Worm (Caenorhabditis elegans) whole organism, L2 larva: ENCODE data around the gene dnpp-1.

Experiments used
- ceh-82 ChIP-seq: fragments of 150-350 bp; optimal IDR thresholded peaks from 2 replicates; lab custom pipeline; 2014; ENCODE audit warnings: missing biosample characterization, missing genetic modification characterization
- lin-13 ChIP-seq: fragments of 150-350 bp; optimal IDR thresholded peaks from 2 replicates; lab custom pipeline; 2014; ENCODE audit warnings: missing biosample characterization, missing genetic modification reagents, missing genetic modification characterization
- lin-39 ChIP-seq: fragments of 150-350 bp; optimal IDR thresholded peaks from 2 replicates; lab custom pipeline; 2014; ENCODE audit warnings: missing biosample characterization, missing genetic modification reagents, missing genetic modification characterization
- lsy-2 ChIP-seq, 2 experiments: fragments of 150-350 bp in 1 of 2; sonication (generic microtip) in 1 of 2; optimal IDR thresholded peaks; 2 replicates each; lab custom pipeline; 2014 to 2017; ENCODE audit warnings: missing biosample characterization in 2 of 2, missing genetic modification characterization in 2 of 2
- mdl-1 ChIP-seq, 2 experiments: fragments of 150-350 bp in 1 of 2; sonication (generic microtip) in 1 of 2; optimal IDR thresholded peaks; 2 replicates each; lab custom pipeline; 2017; ENCODE audit warnings: missing biosample characterization in 2 of 2, missing genetic modification characterization in 2 of 2
- nhr-12 ChIP-seq: fragments of 150-350 bp; optimal IDR thresholded peaks from 2 replicates; lab custom pipeline; 2014; ENCODE audit warnings: missing biosample characterization, missing genetic modification characterization
- nhr-237 ChIP-seq: fragments of 150-350 bp; optimal IDR thresholded peaks from 2 replicates; lab custom pipeline; 2014; ENCODE audit warnings: missing biosample characterization, missing genetic modification characterization
- nhr-77 ChIP-seq: fragments of 150-350 bp; optimal IDR thresholded peaks from 2 replicates; lab custom pipeline; 2014; ENCODE audit warnings: missing biosample characterization, missing genetic modification characterization
- snpc-4 ChIP-seq: fragments of 150-350 bp; optimal IDR thresholded peaks from 2 replicates; lab custom pipeline; 2014; ENCODE audit warnings: missing biosample characterization, missing genetic modification characterization
- unc-55 ChIP-seq: fragments of 150-350 bp; sonication (generic microtip); optimal IDR thresholded peaks from 3 replicates; lab custom pipeline; 2014; ENCODE audit warnings: missing biosample characterization, missing genetic modification reagents, missing genetic modification characterization
- zag-1 ChIP-seq: fragments of 150-350 bp; optimal IDR thresholded peaks from 2 replicates; lab custom pipeline; 2014; ENCODE audit warnings: missing biosample characterization, missing genetic modification characterization
- ztf-1 ChIP-seq: fragments of 200-800 bp; sonication (Bioruptor generic); conservative IDR thresholded peaks from 2 replicates; pipeline ENCODE4 v1.3.6; 2022; ENCODE audit warnings: missing genetic modification characterization, missing compliant biosample characterization

- TF ChIP-seq lin-39 (tag; lab: Kevin White, UChicago): no peak
- no peak for TF ChIP-seq nhr-12
- no peak for TF ChIP-seq mdl-1 (tag; optimal IDR thresholded peaks at IDR 0.05; lab: Kevin White, UChicago)
- no peak for TF ChIP-seq zag-1 (tag; lab: Kevin White, UChicago)
- peak in 1 of 2 experiments; percentile 9 for TF ChIP-seq lsy-2 (tag; optimal IDR thresholded peaks at IDR 0.05; lab: Kevin White, UChicago)
- no peak for TF ChIP-seq snpc-4 (tag; lab: Kevin White, UChicago)
- no peak for TF ChIP-seq nhr-77 (tag; lab: Kevin White, UChicago)
- TF ChIP-seq ceh-82 (tag; lab: Kevin White, UChicago): no peak
- TF ChIP-seq nhr-237 (tag; lab: Kevin White, UChicago): no peak
- TF ChIP-seq lin-13 (GFP tag; lab: Kevin White, UChicago): no peak
- no peak for TF ChIP-seq ztf-1
- peak; percentile 30 for TF ChIP-seq unc-55 (GFP tag; lab: Kevin White, UChicago)
Measured at ce11 chrIII:5897468-5897867, 33.9 kb upstream of the dnpp-1 start.
